Worm (Caenorhabditis elegans): Measurements from ENCODE around the gene dmsr-4.

DNA sequence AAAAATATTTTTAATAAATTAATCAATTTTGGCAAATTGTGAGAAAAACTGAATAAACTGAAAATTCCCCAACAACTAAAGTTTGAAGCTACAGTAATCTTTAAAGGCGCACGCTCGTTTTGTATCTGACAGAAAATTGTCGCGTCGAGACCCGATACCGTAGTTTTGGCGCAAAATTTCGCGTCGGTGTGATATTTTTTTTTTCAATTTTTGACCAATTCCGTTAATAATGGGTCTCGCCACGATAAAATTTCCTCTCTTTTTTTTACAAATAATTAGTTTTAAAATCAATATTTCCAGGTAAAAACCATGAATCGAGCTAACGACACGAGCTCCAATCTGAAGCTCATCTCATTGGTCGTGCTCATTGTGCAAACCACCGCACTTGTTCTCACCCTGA, 31.7 kb upstream of the dmsr-4 start, which contains the start of gene nstp-4:
- no peak for TF ChIP-seq ztf-11 (tag; optimal IDR thresholded peaks at IDR 0.05)
- TF ChIP-seq elt-3 (tag; optimal IDR thresholded peaks at IDR 0.05) = no peak
- no peak for TF ChIP-seq ceh-43 (GFP tag; optimal IDR thresholded peaks at IDR 0.05)

Data from whole organism, mixed stage, embryonic.